Worm (Caenorhabditis elegans) whole organism, L4/young adult: ENCODE results near the gene pals-22.
"Not testable (repeated sequence)": the region's sequence is repeated elsewhere in the genome, so short reads cannot be mapped to it uniquely, and the experiment has no call there.

ENCODE experiments used
- W03F9.2 ChIP-seq: fragments of 150-350 bp; optimal IDR thresholded peaks from 2 replicates; lab custom pipeline; 2014; ENCODE audit warnings: missing biosample characterization, missing genetic modification characterization
- dao-5 ChIP-seq: sonication (generic microtip); optimal IDR thresholded peaks from 2 replicates; lab custom pipeline; 2016; ENCODE audit warnings: missing genotype, missing genetic modification characterization, moderate library complexity, missing compliant biosample characterization
- him-1 ChIP-seq: sonication (generic microtip); optimal IDR thresholded peaks from 2 replicates; lab custom pipeline; 2016; ENCODE audit warnings: missing genotype, missing genetic modification reagents, missing genetic modification characterization, missing compliant biosample characterization

The pals-22 gene

ce11 chrIII:132118-132517 lies at the start of gene pals-22:
pals-22 (plus strand) TSS chrIII:132418.
- TF ChIP-seq him-1 (tag; lab: Kevin White, UChicago) (no peak), dao-5 (tag; lab: Kevin White, UChicago) (no peak), W03F9.2 (tag; lab: Kevin White, UChicago) (no peak)

- TF ChIP-seq dao-5 (tag; lab: Kevin White, UChicago) (no peak), him-1 (tag; lab: Kevin White, UChicago) (no peak), W03F9.2 (tag; lab: Kevin White, UChicago) (no peak)
Measured at ce11 chrIII:84372-84771, 47.8 kb upstream of the pals-22 start.

- TF ChIP-seq him-1 (tag; lab: Kevin White, UChicago) = no peak
- TF ChIP-seq W03F9.2 (tag; lab: Kevin White, UChicago) = peak; percentile 83
- TF ChIP-seq dao-5 (tag; lab: Kevin White, UChicago) = no peak
Measured at ce11 chrIII:86316-86715, 45.9 kb upstream of the pals-22 start, which contains the start of gene attf-3. attf-3 (minus strand) TSS chrIII:86384.

ce11 chrIII:87183-87582 lies 45.0 kb upstream of the pals-22 start, which contains the start of the genes F54C4.4 and mrpl-40:
F54C4.4 (minus strand) TSS chrIII:87381.
mrpl-40 (plus strand) TSS chrIII:87559.
- no peak for TF ChIP-seq dao-5 (tag; lab: Kevin White, UChicago)
- no peak for TF ChIP-seq W03F9.2 (tag; lab: Kevin White, UChicago)
- TF ChIP-seq him-1 (tag; lab: Kevin White, UChicago) = no peak

- TF ChIP-seq dao-5 (tag; lab: Kevin White, UChicago) (no peak), W03F9.2 (tag; lab: Kevin White, UChicago) (peak; percentile 40)
Measured at ce11 chrIII:89155-89554, 43.1 kb upstream of the pals-22 start.

ce11 chrIII:92247-92646 lies 40.0 kb upstream of the pals-22 start:
- TF ChIP-seq him-1 (tag; lab: Kevin White, UChicago) (no peak), dao-5 (tag; lab: Kevin White, UChicago) (no peak), W03F9.2 (tag; lab: Kevin White, UChicago) (no peak)

ce11 chrIII:94759-95330 lies 37.4 kb upstream of the pals-22 start, which contains the start of gene pat-4:
pat-4 (minus strand) TSS chrIII:94809.
- TF ChIP-seq dao-5 (tag; lab: Kevin White, UChicago) (no peak), W03F9.2 (tag; lab: Kevin White, UChicago) (no peak), him-1 (tag; lab: Kevin White, UChicago) (no peak)

- TF ChIP-seq him-1 (tag; lab: Kevin White, UChicago) (no peak), dao-5 (tag; lab: Kevin White, UChicago) (no peak), W03F9.2 (tag; lab: Kevin White, UChicago) (no peak)
Measured at ce11 chrIII:96196-96595, 36.0 kb upstream of the pals-22 start.

- TF ChIP-seq him-1, dao-5, W03F9.2 (tag; lab: Kevin White, UChicago): not testable (repeated sequence)
Measured at ce11 chrIII:97018-97417, 35.2 kb upstream of the pals-22 start, which contains the start of gene C29F9.8. C29F9.8 (minus strand) TSS chrIII:97118.

ce11 chrIII:98822-99221 lies 33.4 kb upstream of the pals-22 start, which contains the start of gene C29F9.9:
C29F9.9 (minus strand) TSS chrIII:98922.
- not testable (repeated sequence) for TF ChIP-seq W03F9.2, him-1, dao-5 (tag; lab: Kevin White, UChicago)

ce11 chrIII:114603-115002 lies 17.6 kb upstream of the pals-22 start, which contains the start of gene C29F9.6:
C29F9.6 (plus strand) TSS chrIII:114903.
- TF ChIP-seq W03F9.2 (tag; lab: Kevin White, UChicago) (no peak), him-1 (tag; lab: Kevin White, UChicago) (no peak), dao-5 (tag; lab: Kevin White, UChicago) (no peak)

- TF ChIP-seq W03F9.2 (tag; lab: Kevin White, UChicago) = no peak
- TF ChIP-seq him-1 (tag; lab: Kevin White, UChicago) = no peak
- no peak for TF ChIP-seq dao-5 (tag; lab: Kevin White, UChicago)
Measured at ce11 chrIII:117210-117609, 15.0 kb upstream of the pals-22 start, which contains the start of gene C29F9.5. C29F9.5 (plus strand) TSS chrIII:117510.

ce11 chrIII:117857-118256 lies 14.4 kb upstream of the pals-22 start:
- TF ChIP-seq dao-5 (tag; lab: Kevin White, UChicago) = no peak
- TF ChIP-seq W03F9.2 (tag; lab: Kevin White, UChicago) = no peak

- no peak for TF ChIP-seq dao-5 (tag; lab: Kevin White, UChicago)
- TF ChIP-seq him-1 (tag; lab: Kevin White, UChicago) = no peak
- TF ChIP-seq W03F9.2 (tag; lab: Kevin White, UChicago) = no peak
Measured at ce11 chrIII:120199-120598, 12.0 kb upstream of the pals-22 start, which contains the start of gene pals-24. pals-24 (plus strand) TSS chrIII:120435.
